Worm (Caenorhabditis elegans) whole organism, young adult: ENCODE results near the gene noa-1.

Source experiments
- C17E4.6 ChIP-seq: fragments of 200-800 bp; sonication (Bioruptor generic); IDR thresholded peaks from 2 replicates; pipeline ENCODE4 v1.3.6; 2022; ENCODE audit warnings: missing genetic modification reagents, missing genetic modification characterization, missing compliant biosample characterization
- F22D6.2 ChIP-seq: sonication (generic microtip); optimal IDR thresholded peaks from 2 replicates; lab custom pipeline; 2016; ENCODE audit warnings: mild to moderate bottlenecking, missing genetic modification characterization, missing compliant biosample characterization
- F39B2.1 ChIP-seq: fragments of 200-800 bp; sonication (Bioruptor generic); IDR thresholded peaks from 2 replicates; pipeline ENCODE4 v1.3.6; 2022; ENCODE audit warnings: missing genetic modification reagents, missing genetic modification characterization, missing compliant biosample characterization
- F49E8.2 ChIP-seq: sonication (generic microtip); optimal IDR thresholded peaks from 3 replicates; lab custom pipeline; 2017; ENCODE audit warnings: missing genetic modification characterization, mild to moderate bottlenecking, missing compliant biosample characterization, antibody characterized with exemption, moderate library complexity; ENCODE audit not compliant: insufficient read depth
- F55B11.4 ChIP-seq: sonication (generic microtip); optimal IDR thresholded peaks from 2 replicates; lab custom pipeline; 2016; ENCODE audit warnings: missing compliant biosample characterization, missing genetic modification characterization, borderline replicate concordance; ENCODE audit not compliant: insufficient read depth
- F57A8.1 ChIP-seq: fragments of 200-800 bp; sonication (Bioruptor generic); optimal IDR thresholded peaks from 2 replicates; lab custom pipeline; 2018; ENCODE audit warnings: mild to moderate bottlenecking, missing genetic modification characterization, moderate library complexity, missing compliant biosample characterization
- F57C9.4 ChIP-seq: sonication (generic microtip); optimal IDR thresholded peaks from 2 replicates; lab custom pipeline; 2017; ENCODE audit warnings: mild to moderate bottlenecking, missing genetic modification characterization, missing compliant biosample characterization
- T07F8.4 ChIP-seq: sonication (generic microtip); optimal IDR thresholded peaks from 2 replicates; lab custom pipeline; 2016; ENCODE audit warnings: mild to moderate bottlenecking, missing genetic modification characterization, moderate library complexity, missing compliant biosample characterization
- T26A5.8 ChIP-seq: sonication (generic microtip); optimal IDR thresholded peaks from 2 replicates; lab custom pipeline; 2016; ENCODE audit warnings: missing genetic modification characterization, missing compliant biosample characterization
- Y53F4B.3 ChIP-seq: fragments of 200-800 bp; sonication (Bioruptor generic); IDR thresholded peaks from 2 replicates; pipeline ENCODE4 v1.3.6; 2022; ENCODE audit warnings: missing genetic modification reagents, missing genetic modification characterization, missing compliant biosample characterization
- Y56A3A.18 ChIP-seq: fragments of 200-800 bp; sonication (Bioruptor generic); IDR thresholded peaks from 2 replicates; pipeline ENCODE4 v1.3.6; 2022; ENCODE audit warnings: missing genetic modification reagents, missing genetic modification characterization, missing compliant biosample characterization
- Y67H2A.10 ChIP-seq: fragments of 200-800 bp; sonication (Bioruptor generic); conservative IDR thresholded peaks from 2 replicates; pipeline ENCODE4 v1.3.6; 2022; ENCODE audit warnings: missing genetic modification reagents, missing genetic modification characterization, missing compliant biosample characterization
- Y79H2A.3 ChIP-seq: fragments of 200-800 bp; sonication (Bioruptor generic); conservative IDR thresholded peaks from 2 replicates; pipeline ENCODE4 v1.3.6; 2022; ENCODE audit warnings: missing genetic modification reagents, missing genetic modification characterization, missing compliant biosample characterization
- aptf-2 ChIP-seq: fragments of 200-800 bp; sonication (Bioruptor generic); conservative IDR thresholded peaks from 2 replicates; pipeline ENCODE4 v1.3.6; 2022; ENCODE audit warnings: missing genetic modification reagents, missing genetic modification characterization, missing compliant biosample characterization
- attf-3 ChIP-seq: fragments of 200-800 bp; sonication (Bioruptor generic); conservative IDR thresholded peaks from 2 replicates; pipeline ENCODE4 v1.3.6; 2022; ENCODE audit warnings: missing genetic modification reagents, missing genetic modification characterization, missing compliant biosample characterization
- bed-1 ChIP-seq: fragments of 200-800 bp; sonication (Bioruptor generic); IDR thresholded peaks from 2 replicates; pipeline ENCODE4 v1.3.6; 2022; ENCODE audit warnings: missing genetic modification reagents, missing genetic modification characterization, missing compliant biosample characterization
- bed-2 ChIP-seq: fragments of 200-800 bp; sonication (Bioruptor generic); IDR thresholded peaks from 2 replicates; pipeline ENCODE4 v1.3.6; 2022; ENCODE audit warnings: missing genetic modification reagents, missing genetic modification characterization, missing compliant biosample characterization
- ccch-3 ChIP-seq: fragments of 200-800 bp; sonication (Bioruptor generic); optimal IDR thresholded peaks from 2 replicates; lab custom pipeline; 2018; ENCODE audit warnings: mild to moderate bottlenecking, missing genetic modification characterization, missing compliant biosample characterization
- cebp-1 ChIP-seq, 2 experiments: fragments of 200-800 bp in 1 of 2; sonication (Bioruptor generic) in 1 of 2; sonication (generic microtip) in 1 of 2; IDR thresholded peaks in 1 of 2; optimal IDR thresholded peaks in 1 of 2; 2 replicates each; pipeline versions ENCODE4 v1.3.6 to Lab custom; 2017 to 2022; ENCODE audit warnings: missing compliant biosample characterization in 2 of 2, missing genetic modification characterization in 2 of 2, mild to moderate bottlenecking in 1 of 2, missing genetic modification reagents in 1 of 2, moderate library complexity in 1 of 2
- ceh-27 ChIP-seq: fragments of 200-800 bp; sonication (Bioruptor generic); optimal IDR thresholded peaks from 2 replicates; lab custom pipeline; 2018; ENCODE audit warnings: mild to moderate bottlenecking, missing genetic modification characterization, moderate library complexity, missing compliant biosample characterization
- efl-1 ChIP-seq: fragments of 150-350 bp; optimal IDR thresholded peaks from 2 replicates; lab custom pipeline; 2014; ENCODE audit warnings: missing biosample characterization, missing genetic modification reagents, missing genetic modification characterization
- egl-18 ChIP-seq: fragments of 200-800 bp; sonication (Bioruptor generic); IDR thresholded peaks from 2 replicates; pipeline ENCODE4 v1.3.6; 2022; ENCODE audit warnings: missing genetic modification reagents, missing genetic modification characterization, missing compliant biosample characterization
- hlh-12 ChIP-seq: sonication (generic microtip); optimal IDR thresholded peaks from 2 replicates; lab custom pipeline; 2016; ENCODE audit warnings: missing genetic modification characterization, missing compliant biosample characterization
- lag-1 ChIP-seq: fragments of 200-800 bp; sonication (Bioruptor generic); IDR thresholded peaks from 2 replicates; pipeline ENCODE4 v1.3.6; 2022; ENCODE audit warnings: missing genetic modification reagents, missing genetic modification characterization, missing compliant biosample characterization
- lin-40 ChIP-seq: sonication (generic microtip); optimal IDR thresholded peaks from 2 replicates; lab custom pipeline; 2016; ENCODE audit warnings: missing genetic modification characterization, mild to moderate bottlenecking, missing compliant biosample characterization, missing genotype, missing genetic modification reagents
- lin-54 ChIP-seq: fragments of 200-800 bp; sonication (Bioruptor generic); optimal IDR thresholded peaks from 2 replicates; lab custom pipeline; 2018; ENCODE audit warnings: mild to moderate bottlenecking, missing genetic modification characterization, missing compliant biosample characterization
- lsl-1 ChIP-seq: fragments of 200-800 bp; sonication (Bioruptor generic); optimal IDR thresholded peaks from 2 replicates; lab custom pipeline; 2018; ENCODE audit warnings: mild to moderate bottlenecking, missing genetic modification characterization, moderate library complexity, missing compliant biosample characterization
- lsy-27 ChIP-seq: sonication (generic microtip); optimal IDR thresholded peaks from 2 replicates; lab custom pipeline; 2017; ENCODE audit warnings: missing genetic modification characterization, mild to moderate bottlenecking, missing compliant biosample characterization, antibody characterized with exemption, missing genotype, borderline replicate concordance; ENCODE audit not compliant: insufficient read depth
- madf-3 ChIP-seq: fragments of 200-800 bp; sonication (Bioruptor generic); IDR thresholded peaks from 2 replicates; pipeline ENCODE4 v1.3.6; 2022; ENCODE audit warnings: missing genetic modification reagents, missing genetic modification characterization, missing compliant biosample characterization
- madf-6 ChIP-seq: fragments of 200-800 bp; sonication (Bioruptor generic); IDR thresholded peaks from 2 replicates; pipeline ENCODE4 v1.3.6; 2022; ENCODE audit warnings: missing genetic modification reagents, missing genetic modification characterization, missing compliant biosample characterization
- nfya-2 ChIP-seq: fragments of 200-800 bp; sonication (Bioruptor generic); IDR thresholded peaks from 2 replicates; pipeline ENCODE4 v1.3.6; 2022; ENCODE audit warnings: missing genetic modification reagents, missing genetic modification characterization, missing compliant biosample characterization
- nhr-90 ChIP-seq: sonication (generic microtip); optimal IDR thresholded peaks from 2 replicates; lab custom pipeline; 2016; ENCODE audit warnings: missing genotype, mild to moderate bottlenecking, missing genetic modification characterization, missing compliant biosample characterization
- pbrm-1 ChIP-seq: fragments of 200-800 bp; sonication (Bioruptor generic); IDR thresholded peaks from 2 replicates; pipeline ENCODE4 v1.3.6; 2022; ENCODE audit warnings: missing genetic modification reagents, missing genetic modification characterization, missing compliant biosample characterization
- rcor-1 ChIP-seq: fragments of 200-800 bp; sonication (Bioruptor generic); IDR thresholded peaks from 2 replicates; pipeline ENCODE4 v1.3.6; 2022; ENCODE audit warnings: missing genetic modification reagents, missing genetic modification characterization, missing compliant biosample characterization
- repo-1 ChIP-seq: sonication (generic microtip); optimal IDR thresholded peaks from 2 replicates; lab custom pipeline; 2017; ENCODE audit warnings: mild to moderate bottlenecking, missing genetic modification characterization, missing compliant biosample characterization
- rpc-1 ChIP-seq, 2 experiments: fragments of 150-350 bp in 1 of 2; sonication (generic microtip) in 1 of 2; optimal IDR thresholded peaks; 2 replicates each; lab custom pipeline; 2014 to 2018; ENCODE audit warnings: missing biosample characterization in 1 of 2, missing genetic modification characterization in 1 of 2, missing genetic modification reagents in 1 of 2, missing genotype in 1 of 2
- snpc-3.4 ChIP-seq: sonication (generic microtip); optimal IDR thresholded peaks from 2 replicates; lab custom pipeline; 2017; ENCODE audit warnings: missing genetic modification characterization, mild to moderate bottlenecking, missing compliant biosample characterization, antibody characterized with exemption, moderate library complexity, missing genotype, missing genetic modification reagents
- snpc-4 ChIP-seq, 5 experiments: fragments of 150-350 bp in 1 of 5; sonication (generic microtip) in 4 of 5; optimal IDR thresholded peaks; 2 replicates each; lab custom pipeline; 2014 to 2018; ENCODE audit warnings: missing genetic modification characterization in 5 of 5, missing biosample characterization in 3 of 5, antibody characterized with exemption in 2 of 5, mild to moderate bottlenecking in 2 of 5, missing compliant biosample characterization in 2 of 5, missing genotype in 2 of 5, moderate library complexity in 2 of 5, missing genetic modification reagents in 1 of 5
- tbp1 ChIP-seq: fragments of 200-800 bp; sonication (Bioruptor generic); optimal IDR thresholded peaks from 2 replicates; lab custom pipeline; 2018; ENCODE audit warnings: mild to moderate bottlenecking, missing genetic modification characterization, missing compliant biosample characterization
- xnd-1 ChIP-seq: sonication (generic microtip); optimal IDR thresholded peaks from 2 replicates; lab custom pipeline; 2016; ENCODE audit warnings: missing genotype, missing genetic modification reagents, missing genetic modification characterization, missing compliant biosample characterization
- zfh-2 ChIP-seq: fragments of 200-800 bp; sonication (Bioruptor generic); conservative IDR thresholded peaks from 2 replicates; pipeline ENCODE4 v1.3.6; 2022; ENCODE audit warnings: missing genetic modification reagents, missing genetic modification characterization, missing compliant biosample characterization
- zim-3 ChIP-seq: sonication (generic microtip); optimal IDR thresholded peaks from 2 replicates; lab custom pipeline; 2017; ENCODE audit warnings: mild to moderate bottlenecking, missing genetic modification characterization, moderate library complexity, missing compliant biosample characterization
- ztf-26 ChIP-seq: sonication (generic microtip); optimal IDR thresholded peaks from 2 replicates; lab custom pipeline; 2017; ENCODE audit warnings: missing genetic modification characterization, missing compliant biosample characterization
- ztf-28 ChIP-seq: fragments of 200-800 bp; sonication (Bioruptor generic); IDR thresholded peaks from 2 replicates; pipeline ENCODE4 v1.3.6; 2022; ENCODE audit warnings: missing genetic modification reagents, missing genetic modification characterization, missing compliant biosample characterization

The noa-1 gene

ce11 chrII:13521977-13522404 lies 18.9 kb downstream of the noa-1 start (continued):
- TF ChIP-seq Y53F4B.3 (GFP tag; lab: Robert Waterston, UW): 0 out of 2 replicates have a peak, but pooled peaks have one; percentile 15
- no peak for TF ChIP-seq F39B2.1
- 0 out of 2 replicates have a peak, but pooled peaks have one; percentile 66 for TF ChIP-seq madf-3
- TF ChIP-seq ztf-28 (GFP tag; lab: Robert Waterston, UW): no peak
- peak; percentile 76 for TF ChIP-seq Y79H2A.3 (GFP tag; lab: Robert Waterston, UW)
- peak; percentile 56 for TF ChIP-seq lin-54
- no peak for TF ChIP-seq lin-40 (tag; lab: Kevin White, UChicago)
- 0 out of 2 replicates have a peak, but pooled peaks have one; percentile 12 for TF ChIP-seq zfh-2
- peak; percentile 78 for TF ChIP-seq rcor-1 (GFP tag; lab: Robert Waterston, UW)

- TF ChIP-seq Y53F4B.3 (GFP tag; lab: Robert Waterston, UW) (peak; percentile 55; the same call in 1 of the 2 replicates), lag-1 (GFP tag; lab: Robert Waterston, UW) (no peak), bed-1 (GFP tag; lab: Robert Waterston, UW) (no peak), nfya-2 (GFP tag; lab: Robert Waterston, UW) (no peak), Y56A3A.18 (GFP tag; lab: Robert Waterston, UW) (no peak), tbp1 (GFP tag; lab: Kevin White, UChicago) (peak; percentile 78), C17E4.6 (no peak), madf-3 (0 out of 2 replicates have a peak, but pooled peaks have one; percentile 29), F57A8.1 (GFP tag; lab: Kevin White, UChicago) (peak; percentile 54), attf-3 (GFP tag; lab: Robert Waterston, UW) (peak; percentile 39; the same call in 1 of the 2 replicates), snpc-3.4 (tag; lab: Kevin White, UChicago) (peak; percentile 98), Y67H2A.10 (no peak), cebp-1 (GFP tag; IDR thresholded peaks at IDR 0.05; lab: Robert Waterston, UW) (no peak), cebp-1 (tag; optimal IDR thresholded peaks at IDR 0.05; lab: Kevin White, UChicago) (peak; percentile 58), lsy-27 (tag; lab: Kevin White, UChicago) (peak; percentile 27), nhr-90 (tag; lab: Kevin White, UChicago) (no peak), egl-18 (GFP tag; lab: Robert Waterston, UW) (no peak), ceh-27 (GFP tag; lab: Kevin White, UChicago) (peak; percentile 7), ztf-28 (GFP tag; lab: Robert Waterston, UW) (peak; percentile 29; the same call in 1 of the 2 replicates), rpc-1 (optimal IDR thresholded peaks at IDR 0.05; lab: Kevin White, UChicago) (no peak), rpc-1 (tag; optimal IDR thresholded peaks at IDR 0.05; lab: Kevin White, UChicago) (no peak), ccch-3 (GFP tag; lab: Kevin White, UChicago) (no peak), snpc-4 (GFP tag; optimal IDR thresholded peaks at IDR 0.05; lab: Kevin White, UChicago) (peak; percentile 98), snpc-4 (tag; optimal IDR thresholded peaks at IDR 0.05; lab: Kevin White, UChicago) (peak; percentile 94 to 99 (median 98)), F57C9.4 (no peak), efl-1 (GFP tag; lab: Kevin White, UChicago) (peak; percentile 63), F55B11.4 (tag; lab: Kevin White, UChicago) (no peak), F22D6.2 (no peak), madf-6 (GFP tag; lab: Robert Waterston, UW) (peak; percentile 89), lsl-1 (GFP tag; lab: Kevin White, UChicago) (peak; percentile 81), zim-3 (tag; lab: Kevin White, UChicago) (peak; percentile 49), F49E8.2 (tag; lab: Kevin White, UChicago) (peak; percentile 93), T07F8.4 (tag; lab: Kevin White, UChicago) (no peak), T26A5.8 (peak; percentile 43), xnd-1 (tag; lab: Kevin White, UChicago) (peak; percentile 73), repo-1 (tag; lab: Kevin White, UChicago) (no peak), hlh-12 (tag; lab: Kevin White, UChicago) (no peak), ztf-26 (tag; lab: Kevin White, UChicago) (no peak), aptf-2 (no peak), pbrm-1 (GFP tag; lab: Robert Waterston, UW) (peak; percentile 88; the same call in 1 of the 2 replicates), bed-2 (no peak)
Measured at ce11 chrII:13521179-13521616, 19.7 kb downstream of the noa-1 start.
